Worm (Caenorhabditis elegans) whole organism, L4 larva: ENCODE results near the gene chil-11.

ENCODE experiments used
- F10B5.3 ChIP-seq: sonication (generic microtip); optimal IDR thresholded peaks from 2 replicates; lab custom pipeline; 2016; ENCODE audit warnings: mild to moderate bottlenecking, missing genetic modification characterization, missing compliant biosample characterization
- F37D6.2 ChIP-seq: sonication (generic microtip); optimal IDR thresholded peaks from 2 replicates; lab custom pipeline; 2016; ENCODE audit warnings: mild to moderate bottlenecking, missing genetic modification characterization, missing compliant biosample characterization
- F44E2.7 ChIP-seq: fragments of 200-800 bp; sonication (Bioruptor generic); IDR thresholded peaks from 2 replicates; pipeline ENCODE4 v2.1.2; 2022; ENCODE audit warnings: missing genetic modification characterization, missing compliant biosample characterization
- T20F7.1 ChIP-seq: fragments of 200-800 bp; sonication (Bioruptor generic); optimal IDR thresholded peaks from 2 replicates; lab custom pipeline; 2018; ENCODE audit warnings: mild to moderate bottlenecking, missing genetic modification characterization, missing compliant biosample characterization
- Y48G9A.11 ChIP-seq: fragments of 200-800 bp; sonication (Bioruptor generic); IDR thresholded peaks from 2 replicates; pipeline ENCODE4 v1.3.6; 2022; ENCODE audit warnings: missing genetic modification reagents, missing genetic modification characterization, missing compliant biosample characterization
- ZK337.2 ChIP-seq: fragments of 200-800 bp; sonication (Bioruptor generic); IDR thresholded peaks from 2 replicates; pipeline ENCODE4 v1.3.6; 2022; ENCODE audit warnings: missing genetic modification reagents, missing genetic modification characterization, missing compliant biosample characterization
- arid-1 ChIP-seq: fragments of 200-800 bp; sonication (Bioruptor generic); conservative IDR thresholded peaks from 2 replicates; pipeline ENCODE4 v1.3.6; 2022; ENCODE audit warnings: missing genetic modification reagents, missing genetic modification characterization, missing compliant biosample characterization
- ceh-62 ChIP-seq: sonication (generic microtip); optimal IDR thresholded peaks from 2 replicates; lab custom pipeline; 2017; ENCODE audit warnings: missing biosample characterization, missing genetic modification characterization
- daf-12 ChIP-seq: fragments of 150-350 bp; optimal IDR thresholded peaks from 2 replicates; lab custom pipeline; 2014; ENCODE audit warnings: missing biosample characterization, missing genetic modification reagents, missing genetic modification characterization
- daf-8 ChIP-seq: fragments of 200-800 bp; sonication (Bioruptor generic); IDR thresholded peaks from 2 replicates; pipeline ENCODE4 v1.3.6; 2022; ENCODE audit warnings: missing genetic modification characterization, missing compliant biosample characterization
- egl-43 ChIP-seq: fragments of 200-800 bp; sonication (Bioruptor generic); IDR thresholded peaks from 2 replicates; pipeline ENCODE4 v1.3.6; 2022; ENCODE audit warnings: missing genetic modification reagents, missing genetic modification characterization, missing compliant biosample characterization
- hlh-11 ChIP-seq: fragments of 200-800 bp; sonication (Bioruptor generic); optimal IDR thresholded peaks from 2 replicates; lab custom pipeline; 2018; ENCODE audit warnings: mild to moderate bottlenecking, missing genetic modification characterization, missing compliant biosample characterization
- hlh-30 ChIP-seq: sonication (generic microtip); optimal IDR thresholded peaks from 2 replicates; lab custom pipeline; 2017; ENCODE audit warnings: antibody characterized with exemption, mild to moderate bottlenecking, missing genetic modification characterization, missing compliant biosample characterization; ENCODE audit not compliant: insufficient read depth
- hmg-1.1 ChIP-seq: fragments of 200-800 bp; sonication (Bioruptor generic); IDR thresholded peaks from 2 replicates; pipeline ENCODE4 v1.3.6; 2022; ENCODE audit warnings: missing genetic modification reagents, missing genetic modification characterization, missing compliant biosample characterization
- lim-7 ChIP-seq: fragments of 200-800 bp; sonication (Bioruptor generic); IDR thresholded peaks from 2 replicates; pipeline ENCODE4 v1.3.6; 2022; ENCODE audit warnings: missing genetic modification characterization, missing compliant biosample characterization
- lin-15B ChIP-seq: fragments of 150-350 bp; sonication (generic microtip); optimal IDR thresholded peaks from 3 replicates; lab custom pipeline; 2014; ENCODE audit warnings: missing biosample characterization, missing genetic modification characterization
- lin-38 ChIP-seq: fragments of 200-800 bp; sonication (Bioruptor generic); IDR thresholded peaks from 2 replicates; pipeline ENCODE4 v1.3.6; 2022; ENCODE audit warnings: missing genetic modification reagents, missing genetic modification characterization, missing compliant biosample characterization
- lin-39 ChIP-seq: fragments of 150-350 bp; optimal IDR thresholded peaks from 2 replicates; lab custom pipeline; 2014; ENCODE audit warnings: missing biosample characterization, missing genetic modification reagents, missing genetic modification characterization
- madf-9 ChIP-seq: fragments of 200-800 bp; sonication (Bioruptor generic); conservative IDR thresholded peaks from 2 replicates; pipeline ENCODE4 v1.3.6; 2022; ENCODE audit warnings: missing genetic modification reagents, missing genetic modification characterization, missing compliant biosample characterization
- mdt-29 ChIP-seq: fragments of 200-800 bp; sonication (Bioruptor generic); IDR thresholded peaks from 2 replicates; pipeline ENCODE4 v1.3.6; 2022; ENCODE audit warnings: missing genetic modification reagents, missing genetic modification characterization, missing compliant biosample characterization
- mep-1 ChIP-seq: fragments of 150-350 bp; sonication (generic microtip); optimal IDR thresholded peaks from 3 replicates; lab custom pipeline; 2014; ENCODE audit warnings: missing biosample characterization, missing genetic modification characterization
- mes-2 ChIP-seq: sonication (generic microtip); optimal IDR thresholded peaks from 2 replicates; lab custom pipeline; 2016; ENCODE audit warnings: missing genotype, mild to moderate bottlenecking, missing genetic modification characterization, missing compliant biosample characterization; ENCODE audit not compliant: poor library complexity, severe bottlenecking
- nhr-102 ChIP-seq: sonication (generic microtip); optimal IDR thresholded peaks from 2 replicates; lab custom pipeline; 2016; ENCODE audit warnings: mild to moderate bottlenecking, missing genetic modification characterization, moderate library complexity, missing compliant biosample characterization
- nhr-25 ChIP-seq: sonication (generic microtip); optimal IDR thresholded peaks from 2 replicates; lab custom pipeline; 2017; ENCODE audit warnings: missing genetic modification characterization, mild to moderate bottlenecking, missing compliant biosample characterization, antibody characterized with exemption, moderate library complexity, borderline replicate concordance; ENCODE audit not compliant: insufficient read depth
- nhr-28 ChIP-seq: fragments of 150-350 bp; optimal IDR thresholded peaks from 2 replicates; lab custom pipeline; 2014; ENCODE audit warnings: missing biosample characterization, missing genetic modification characterization
- nhr-42 ChIP-seq: fragments of 200-800 bp; sonication (Bioruptor generic); IDR thresholded peaks from 2 replicates; pipeline ENCODE4 v1.3.6; 2022; ENCODE audit warnings: missing genetic modification characterization, missing compliant biosample characterization
- pha-4 ChIP-seq, 2 experiments: fragments of 150-350 bp in 1 of 2; fragments of 200-800 bp in 1 of 2; sonication (Bioruptor generic) in 1 of 2; IDR thresholded peaks in 1 of 2; optimal IDR thresholded peaks in 1 of 2; 2 replicates each; pipeline versions ENCODE4 v1.3.6 to Lab custom; 2014 to 2022; ENCODE audit warnings: missing genetic modification characterization in 2 of 2, missing genetic modification reagents in 2 of 2, missing biosample characterization in 1 of 2, missing compliant biosample characterization in 1 of 2
- set-16 ChIP-seq: fragments of 200-800 bp; sonication (Bioruptor generic); IDR thresholded peaks from 2 replicates; pipeline ENCODE4 v1.3.6; 2022; ENCODE audit warnings: missing genetic modification reagents, missing genetic modification characterization, missing compliant biosample characterization
- snpc-1.2 ChIP-seq: fragments of 200-800 bp; sonication (Bioruptor generic); IDR thresholded peaks from 2 replicates; pipeline ENCODE4 v1.3.6; 2022; ENCODE audit warnings: missing genetic modification reagents, missing genetic modification characterization, missing compliant biosample characterization
- tag-97 ChIP-seq: fragments of 200-800 bp; sonication (Bioruptor generic); IDR thresholded peaks from 2 replicates; pipeline ENCODE4 v1.3.6; 2022; ENCODE audit warnings: missing genetic modification characterization, missing compliant biosample characterization
- unc-39 ChIP-seq: sonication (generic microtip); optimal IDR thresholded peaks from 2 replicates; lab custom pipeline; 2017; ENCODE audit warnings: missing biosample characterization, missing genetic modification characterization
- unc-62 ChIP-seq, 3 experiments: fragments of 150-350 bp in 1 of 3; sonication (generic microtip); optimal IDR thresholded peaks in 2 of 3; peaks in 1 of 3; 1 replicate in 1 of 3; 2 replicates in 2 of 3; lab custom pipeline; 2014 to 2017; ENCODE audit warnings: missing biosample characterization in 3 of 3, missing genetic modification characterization in 3 of 3, missing genetic modification reagents in 3 of 3, missing genotype in 1 of 3

Gene chil-11

ce11 chrIV:5741045-5741444 lies at the start of gene chil-11:
TSS of gene chil-11 (plus strand) at chrIV:5741345.
- no peak for TF ChIP-seq ZK337.2

DNA sequence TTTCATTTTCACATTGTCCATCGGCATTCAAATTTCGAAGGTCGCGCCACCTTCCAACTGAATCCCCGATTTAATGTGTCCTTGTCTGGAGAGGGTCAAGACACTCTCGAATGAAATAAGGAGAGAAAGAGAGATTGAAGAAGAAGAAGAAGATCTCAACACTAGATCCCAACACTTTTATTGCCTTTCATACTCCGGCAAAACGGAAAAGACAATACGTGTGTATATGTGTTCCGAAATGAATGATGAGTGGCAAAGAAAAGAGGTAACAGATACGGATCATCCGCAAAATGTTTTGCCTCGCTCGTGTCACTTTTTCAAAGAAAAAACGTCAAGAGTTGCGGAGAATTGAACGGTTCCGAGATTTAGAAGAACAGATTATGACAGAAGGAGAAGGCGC lies 40.8 kb upstream of the chil-11 start:
- TF ChIP-seq F37D6.2 (tag; lab: Kevin White, UChicago) = no peak
- TF ChIP-seq set-16 (GFP tag; lab: Robert Waterston, UW) = no peak
- no peak for TF ChIP-seq lin-15B (tag; lab: Kevin White, UChicago)
- TF ChIP-seq nhr-25 (tag; lab: Kevin White, UChicago) = peak; percentile 10
- no peak for TF ChIP-seq nhr-28 (tag; lab: Kevin White, UChicago)
- TF ChIP-seq lin-38 (GFP tag; lab: Robert Waterston, UW) = no peak
- peak in 1 of 2 experiments; percentile 85 for TF ChIP-seq unc-62 (GFP tag; optimal IDR thresholded peaks at IDR 0.05 in 1 of 2; lab: Kevin White, UChicago)
- TF ChIP-seq unc-62 (tag; optimal IDR thresholded peaks at IDR 0.05; lab: Kevin White, UChicago) = no peak
- TF ChIP-seq arid-1 (GFP tag; lab: Robert Waterston, UW) = no peak

- TF ChIP-seq daf-8 (GFP tag; lab: Robert Waterston, UW) (no peak), nhr-102 (tag; lab: Kevin White, UChicago) (no peak), hlh-11 (tag; lab: Kevin White, UChicago) (no peak), mdt-29 (GFP tag; lab: Robert Waterston, UW) (no peak), hmg-1.1 (GFP tag; lab: Robert Waterston, UW) (no peak), egl-43 (no peak), nhr-25 (tag; lab: Kevin White, UChicago) (peak; percentile 17)
Measured at ce11 chrIV:5701646-5702045, 39.5 kb upstream of the chil-11 start.

DNA sequence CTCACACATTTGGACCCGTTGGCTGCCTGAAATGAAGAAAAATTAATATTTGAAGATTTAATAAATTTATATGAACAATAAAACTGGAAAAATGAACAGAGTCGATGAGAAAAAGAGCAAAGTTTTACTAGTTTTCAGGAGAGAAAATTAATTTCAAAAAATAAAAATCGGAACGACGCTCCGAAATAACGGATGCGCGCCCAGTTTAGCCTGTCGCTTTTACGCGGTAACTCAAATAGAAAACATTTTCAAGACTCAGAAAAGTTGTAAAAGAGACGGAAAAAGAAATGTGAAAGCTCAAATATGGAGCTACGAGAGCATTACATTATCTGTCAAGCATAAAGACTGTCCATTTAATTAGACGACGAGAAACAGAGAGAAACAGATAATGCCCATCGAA lies 37.7 kb upstream of the chil-11 start, which contains the start of the genes C55C3.73 and perm-5:
TSS of gene C55C3.73 (minus strand) at position 9 of the 400 bp plus-strand sequence.
TSS of gene perm-5 (minus strand) at position 26 of the 400 bp plus-strand sequence.
- no peak for TF ChIP-seq mep-1 (tag; lab: Kevin White, UChicago)
- TF ChIP-seq lin-38 (GFP tag; lab: Robert Waterston, UW) = no peak
- no peak for TF ChIP-seq madf-9 (GFP tag; lab: Robert Waterston, UW)
- no peak for TF ChIP-seq nhr-42 (GFP tag; lab: Robert Waterston, UW)
- TF ChIP-seq ceh-62 (tag; lab: Kevin White, UChicago) = no peak
- TF ChIP-seq snpc-1.2 (GFP tag; lab: Robert Waterston, UW) = no peak
- no peak for TF ChIP-seq F44E2.7 (GFP tag; lab: Robert Waterston, UW)
- no peak for TF ChIP-seq daf-12
- TF ChIP-seq lim-7 (GFP tag; lab: Robert Waterston, UW) = no peak
- no peak for TF ChIP-seq lin-39 (tag; lab: Kevin White, UChicago)
- peak; percentile 10 for TF ChIP-seq T20F7.1 (GFP tag; lab: Kevin White, UChicago)
- no peak for TF ChIP-seq hlh-30
- no peak for TF ChIP-seq F10B5.3 (tag; lab: Kevin White, UChicago)
- peak; percentile 94 for TF ChIP-seq Y48G9A.11
- no peak for TF ChIP-seq pha-4 (GFP tag; IDR thresholded peaks at IDR 0.05; lab: Robert Waterston, UW)
- no peak for TF ChIP-seq pha-4 (tag; optimal IDR thresholded peaks at IDR 0.05; lab: Kevin White, UChicago)
- TF ChIP-seq tag-97 (GFP tag; lab: Robert Waterston, UW) = no peak
- TF ChIP-seq unc-39 (tag; lab: Kevin White, UChicago) = no peak
- TF ChIP-seq mes-2 (tag; lab: Kevin White, UChicago) = no peak
